Worm (Caenorhabditis elegans) whole organism, dauer: Measurements from ENCODE around the gene elo-9.
"Not testable (repeated sequence)": the region's sequence is repeated elsewhere in the genome, so short reads cannot be mapped to it uniquely, and the experiment has no call there.

ENCODE experiments used
- unc-62 ChIP-seq: sonication (generic microtip); optimal IDR thresholded peaks from 2 replicates; lab custom pipeline; 2017; ENCODE audit warnings: missing biosample characterization, missing genetic modification reagents, missing genetic modification characterization

elo-9 gene

DNA sequence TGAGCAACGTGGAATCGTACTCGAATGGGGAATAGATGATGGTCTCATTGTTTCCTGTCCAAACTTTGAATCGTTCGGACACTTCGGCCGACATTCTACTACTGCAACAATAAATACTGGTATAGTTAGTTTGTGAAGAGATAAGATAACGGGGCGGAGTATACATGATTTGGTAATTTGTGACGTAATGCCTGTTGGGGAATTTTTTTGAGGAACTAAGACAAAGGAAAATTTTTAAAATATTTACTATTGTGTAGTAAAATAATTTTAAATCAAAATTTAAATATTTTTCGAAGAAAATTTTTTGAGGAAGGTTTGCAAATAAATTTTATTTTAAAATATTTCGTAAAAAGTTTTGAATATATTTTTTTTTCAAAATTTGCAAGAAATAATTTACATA lies at the start of gene elo-9:
Gene elo-9 (minus strand): TSS at position 101 of the 400 bp plus-strand sequence.
- no peak for TF ChIP-seq unc-62

DNA sequence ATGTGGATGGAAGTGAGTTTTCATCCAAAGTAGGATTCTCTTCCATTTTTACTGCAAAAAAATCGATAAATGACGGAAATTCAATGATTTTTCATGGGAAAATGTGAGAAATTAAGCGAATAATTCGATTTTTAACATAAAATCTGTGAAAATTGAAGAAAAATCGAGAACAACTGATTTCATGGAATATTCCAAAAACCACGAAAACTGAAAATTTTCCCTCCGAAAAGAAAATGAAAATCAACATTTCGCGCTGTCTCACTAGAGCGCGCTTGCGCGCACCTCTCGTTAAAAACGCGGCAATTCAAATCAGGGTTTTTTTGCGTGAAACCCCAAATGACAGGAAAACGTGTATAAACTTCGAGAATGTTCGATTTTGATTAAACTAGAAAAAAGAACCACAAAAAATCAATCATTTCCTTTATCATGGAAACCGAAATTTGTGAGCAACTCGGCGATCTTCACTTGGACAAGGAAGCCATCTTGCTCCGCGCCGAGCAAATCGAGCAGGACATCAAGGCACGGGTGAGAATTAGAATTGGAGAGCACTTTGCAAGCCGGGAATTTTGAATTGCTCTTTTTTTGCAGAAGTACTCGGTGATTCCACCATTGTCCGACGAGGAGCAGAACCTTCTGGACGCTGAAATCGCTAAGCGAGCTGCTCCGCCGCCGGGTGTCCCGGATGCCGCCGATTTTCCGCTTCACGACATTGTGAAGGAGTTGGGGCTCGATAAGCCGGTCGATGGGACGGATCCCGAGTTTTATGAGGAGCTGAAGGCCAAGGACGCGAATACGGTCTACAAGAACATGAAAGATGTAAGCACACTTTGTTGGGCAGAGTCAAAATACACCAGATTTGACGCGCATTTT lies 46.7 kb upstream of the elo-9 start, which contains the start of the genes Y53F4B.9 and Y53F4B.11:
Gene Y53F4B.9 (minus strand): TSS at position 51 of the 870 bp plus-strand sequence.
Gene Y53F4B.11 (plus strand): TSS at position 383 of the 870 bp plus-strand sequence.
- TF ChIP-seq unc-62 = no peak

DNA sequence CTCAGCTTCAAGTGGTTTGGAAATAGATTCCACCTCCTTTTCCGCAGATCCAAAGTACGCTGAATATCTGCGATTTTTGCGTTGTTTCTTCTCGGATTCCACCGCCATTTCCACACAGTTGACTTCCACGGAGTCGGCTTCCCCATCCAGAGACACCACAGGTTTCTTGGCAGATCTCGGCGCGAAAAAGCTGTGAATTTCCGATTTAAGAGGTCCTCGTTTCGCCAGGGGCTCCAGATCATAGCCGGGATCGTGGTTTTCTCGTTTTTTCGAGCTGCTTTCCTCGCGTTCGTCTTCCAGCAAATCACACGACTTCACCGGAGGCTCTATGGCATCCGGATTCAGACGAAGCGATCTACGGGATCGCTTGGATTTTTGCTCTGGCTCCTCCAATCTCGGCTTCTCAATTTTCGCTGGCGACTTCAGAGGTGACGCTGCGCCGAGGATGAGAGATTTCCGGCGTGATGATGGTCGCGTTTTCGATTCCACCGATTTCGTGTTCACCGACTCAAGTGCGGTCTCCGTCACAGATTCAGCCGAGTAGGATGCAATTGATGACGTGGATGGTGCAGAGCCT lies 44.7 kb upstream of the elo-9 start:
- TF ChIP-seq unc-62 = no peak

DNA sequence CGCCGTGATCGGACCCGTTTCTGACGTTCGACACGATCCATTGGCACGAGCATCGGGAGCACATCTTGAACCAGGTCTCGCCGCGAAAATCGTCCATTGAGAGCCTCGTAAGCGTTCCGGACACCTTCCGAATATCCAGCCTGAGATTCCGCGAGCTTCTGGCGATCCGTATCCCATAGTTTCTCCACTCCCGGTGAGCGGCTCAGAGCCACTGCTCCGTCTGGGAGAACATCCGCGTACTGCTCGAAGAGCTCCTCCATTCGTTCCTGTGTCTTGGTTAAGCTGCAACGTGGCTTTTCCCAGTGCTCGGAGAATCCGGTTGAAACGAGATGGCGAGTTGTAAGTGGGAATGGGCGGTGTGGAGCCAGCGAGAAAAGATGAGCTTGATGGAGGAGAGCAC lies 41.2 kb upstream of the elo-9 start:
- TF ChIP-seq unc-62 = no peak

DNA sequence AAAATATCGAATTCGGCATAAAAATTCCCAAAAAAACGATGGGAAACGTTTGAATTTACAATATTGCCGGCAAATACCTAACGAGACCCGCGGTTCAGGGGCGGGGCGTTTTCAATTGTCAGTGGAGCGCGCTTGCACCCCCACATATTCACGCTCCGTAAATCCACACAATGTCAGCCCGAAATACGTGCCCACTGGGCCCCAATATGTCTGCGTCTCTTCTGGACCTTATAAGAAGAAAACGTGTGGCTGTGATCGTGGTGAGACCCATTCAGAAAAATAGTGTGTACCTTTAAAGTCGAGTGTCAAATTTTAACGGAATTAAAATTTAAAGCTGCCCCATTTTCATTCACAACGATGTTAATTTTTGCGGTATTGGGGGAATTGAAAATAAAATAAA lies 40.6 kb upstream of the elo-9 start:
- TF ChIP-seq unc-62 = no peak

DNA sequence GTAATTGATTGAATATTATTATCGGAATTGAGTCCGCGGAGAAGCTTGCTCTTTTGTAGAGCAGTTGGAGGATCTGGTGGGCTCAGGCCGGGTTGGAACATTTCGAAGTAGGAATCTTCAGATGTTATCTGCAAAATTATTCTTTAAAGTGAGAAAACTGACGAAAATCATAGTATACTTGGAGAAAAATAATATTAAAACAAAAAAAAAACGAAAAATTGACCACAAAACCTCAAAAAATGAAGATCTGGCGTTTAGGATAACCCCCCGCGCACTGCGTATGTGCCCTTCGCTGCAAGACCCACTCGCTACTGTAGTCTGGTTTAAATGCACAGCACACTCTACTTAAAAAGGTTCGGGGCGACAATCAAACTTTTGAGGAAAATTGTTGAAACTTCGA lies 39.5 kb upstream of the elo-9 start, which contains the start of gene Y53F4B.10:
Gene Y53F4B.10 (minus strand): TSS at position 101 of the 400 bp plus-strand sequence.
- no peak for TF ChIP-seq unc-62

DNA sequence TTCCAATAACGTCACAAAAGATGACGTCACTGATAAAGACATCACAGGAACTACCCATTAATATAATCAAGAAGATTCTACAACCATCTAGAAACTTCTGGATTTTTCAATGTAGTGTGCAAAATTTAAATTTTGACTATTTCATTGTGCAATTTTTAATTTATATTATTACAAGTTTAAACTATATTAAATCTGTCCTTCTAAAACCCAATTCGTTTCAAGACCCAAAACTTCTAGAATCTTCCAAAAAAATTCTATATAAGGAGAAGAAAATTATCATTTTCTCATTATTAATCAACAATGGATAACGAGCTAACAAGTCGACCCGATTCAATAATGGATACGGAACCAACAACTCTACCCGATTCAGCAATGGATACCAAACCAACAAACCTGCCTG lies 28.7 kb upstream of the elo-9 start, which contains the start of gene Y53F4B.7:
Gene Y53F4B.7 (plus strand): TSS at position 301 of the 400 bp plus-strand sequence.
- not testable (repeated sequence) for TF ChIP-seq unc-62

DNA sequence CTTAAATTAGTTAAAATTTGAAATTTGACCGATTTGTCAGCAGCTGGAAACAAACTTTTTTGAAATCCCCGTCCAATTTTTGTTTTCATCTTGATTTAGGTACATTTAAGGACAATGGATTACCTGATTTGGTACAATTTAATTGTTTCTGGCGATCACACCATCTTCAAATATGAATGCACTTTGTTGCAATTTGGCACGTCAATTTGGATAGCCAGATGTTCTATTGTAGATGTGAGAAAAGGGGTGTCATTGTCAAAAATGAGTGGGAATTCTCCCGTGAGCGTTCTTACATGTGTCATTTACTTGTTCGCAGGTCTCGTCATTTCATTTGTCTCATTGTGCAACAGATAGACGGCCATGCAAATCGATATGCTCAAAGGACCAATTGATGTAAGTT lies 24.3 kb upstream of the elo-9 start, which contains the start of gene Y53F4B.43:
Gene Y53F4B.43 (plus strand): TSS at position 301 of the 400 bp plus-strand sequence.
- TF ChIP-seq unc-62 = not testable (repeated sequence)

DNA sequence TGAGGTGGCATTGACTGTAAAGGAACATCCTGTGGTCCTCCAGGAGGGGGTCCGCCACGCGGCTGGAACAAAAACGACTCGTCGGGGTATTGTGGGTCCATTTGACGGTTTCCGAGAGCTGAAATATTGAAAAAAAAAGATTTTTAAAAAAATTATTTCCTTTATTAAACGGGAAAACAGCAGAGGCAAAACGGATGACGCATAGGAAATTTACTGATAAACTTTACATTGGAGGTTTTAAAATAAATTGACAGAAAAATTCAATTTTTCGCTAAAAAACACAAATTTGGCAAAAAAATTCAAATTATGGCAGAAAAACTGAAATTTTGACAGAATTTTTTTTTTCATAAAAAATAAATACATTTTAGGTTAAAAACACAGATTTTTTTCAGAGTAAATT lies 20.0 kb upstream of the elo-9 start, which contains the start of gene Y53F4B.5:
Gene Y53F4B.5 (minus strand): TSS at position 101 of the 400 bp plus-strand sequence.
- no peak for TF ChIP-seq unc-62

DNA sequence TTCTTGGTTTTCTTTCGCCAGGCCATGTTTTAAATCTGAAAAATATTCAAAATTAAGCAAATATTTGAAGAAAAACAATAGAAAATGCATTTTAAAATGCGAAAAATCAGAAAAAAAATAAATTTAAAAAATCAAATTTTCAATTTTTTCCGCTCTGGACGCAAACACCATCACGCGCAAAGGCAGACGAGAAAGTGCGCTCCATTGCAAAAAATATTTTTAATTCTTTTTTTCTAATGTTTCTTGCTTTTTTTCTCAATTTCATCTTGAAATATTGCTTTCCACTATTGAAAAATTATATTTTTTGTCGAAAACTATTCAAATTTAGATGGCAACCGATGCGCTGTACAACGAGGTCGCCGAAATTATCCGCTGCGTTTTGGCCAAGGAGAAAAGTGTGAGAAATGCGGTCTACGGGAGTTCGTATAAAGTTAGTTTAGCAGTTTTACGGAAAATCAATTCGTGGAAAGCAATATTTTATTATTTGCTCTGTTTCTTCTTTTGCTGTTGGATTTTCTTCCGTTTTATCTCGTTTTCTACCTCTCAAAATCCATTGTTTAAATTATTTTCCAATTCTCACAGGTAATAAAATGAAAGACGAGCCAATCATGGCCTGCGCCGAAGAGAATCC lies 5.5 kb upstream of the elo-9 start, which contains the start of the genes pole-4, nsun-5 and metl-2:
Gene pole-4 (minus strand): TSS at position 35 of the 631 bp plus-strand sequence.
Gene nsun-5 (plus strand): TSS at position 298 of the 631 bp plus-strand sequence.
Gene metl-2 (plus strand): TSS at position 581 of the 631 bp plus-strand sequence.
- TF ChIP-seq unc-62 = no peak

DNA sequence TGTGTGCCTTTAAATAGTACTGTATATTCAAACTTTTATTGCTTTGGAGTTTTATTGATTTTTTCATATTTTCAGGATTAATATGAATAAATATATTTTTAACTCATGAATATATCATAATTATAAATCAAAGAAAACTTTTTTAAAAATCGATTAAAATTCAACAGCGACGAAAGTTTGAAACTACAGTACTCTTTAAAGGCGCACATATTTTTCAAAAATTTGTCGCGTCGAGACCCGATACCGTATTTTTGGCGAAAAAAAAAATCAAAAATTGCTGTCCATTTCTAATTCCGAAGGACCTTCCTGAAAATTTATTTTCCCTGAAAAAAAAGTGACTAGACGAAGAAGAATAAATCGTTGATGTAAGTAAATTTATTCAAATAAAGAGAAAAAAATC lies 4.4 kb upstream of the elo-9 start:
- no peak for TF ChIP-seq unc-62

DNA sequence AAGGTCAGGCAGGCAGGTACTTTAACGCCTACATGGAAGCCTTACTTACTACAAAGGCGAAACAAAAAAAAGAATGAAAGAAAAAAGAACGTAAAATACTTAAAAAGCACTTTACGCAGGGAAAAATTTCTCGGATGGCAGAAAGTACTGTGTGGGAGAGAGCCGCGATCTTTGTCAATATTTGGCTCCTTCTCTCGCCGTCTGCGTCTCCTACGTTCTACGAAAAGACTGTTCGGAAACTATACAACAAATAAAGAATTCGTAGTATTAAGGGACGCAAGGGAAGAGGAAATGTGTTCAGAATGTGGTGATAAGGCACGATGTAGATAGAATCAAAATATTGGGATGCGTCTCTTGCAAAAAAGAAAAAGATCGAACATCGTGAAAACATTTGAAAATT lies 3.2 kb upstream of the elo-9 start:
- no peak for TF ChIP-seq unc-62

DNA sequence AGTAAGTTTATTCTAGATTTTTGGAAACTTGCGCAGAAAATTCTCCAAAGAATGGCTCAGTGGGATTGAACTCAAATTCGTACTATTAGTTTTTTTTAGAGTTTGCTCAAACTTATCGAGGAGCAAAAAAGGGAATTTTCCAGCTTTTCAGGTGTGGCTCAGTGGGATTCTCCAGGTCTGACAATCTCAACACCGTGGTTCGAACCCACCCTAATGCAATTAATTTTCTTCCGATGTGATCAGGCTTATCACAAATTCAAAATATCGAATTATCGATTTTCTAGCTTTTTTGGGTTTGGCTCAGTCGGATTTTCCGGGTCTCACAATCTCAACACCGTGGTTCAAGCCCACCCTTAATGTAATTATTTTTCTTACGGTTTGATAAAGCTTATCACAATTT lies 2.5 kb upstream of the elo-9 start:
- no peak for TF ChIP-seq unc-62

DNA sequence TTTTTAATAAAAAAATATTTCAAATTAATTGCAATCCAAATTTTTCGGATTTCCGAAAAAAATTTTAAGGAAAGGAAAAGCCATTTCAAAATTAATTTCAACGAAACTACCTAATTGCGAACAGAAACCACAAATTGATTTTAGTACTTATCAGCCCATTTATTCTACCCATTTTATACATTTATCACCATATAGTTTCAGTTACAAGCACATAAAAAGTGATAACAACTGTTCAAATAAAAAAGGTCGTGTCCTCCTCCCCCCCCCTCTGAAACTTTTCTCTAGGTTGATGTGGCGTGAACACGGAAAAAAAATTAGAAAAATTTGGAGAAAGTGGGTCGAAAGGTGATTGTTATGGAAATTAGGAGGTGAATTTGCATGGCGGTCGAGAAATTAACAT lies 969 bp upstream of the elo-9 start:
- no peak for TF ChIP-seq unc-62

DNA sequence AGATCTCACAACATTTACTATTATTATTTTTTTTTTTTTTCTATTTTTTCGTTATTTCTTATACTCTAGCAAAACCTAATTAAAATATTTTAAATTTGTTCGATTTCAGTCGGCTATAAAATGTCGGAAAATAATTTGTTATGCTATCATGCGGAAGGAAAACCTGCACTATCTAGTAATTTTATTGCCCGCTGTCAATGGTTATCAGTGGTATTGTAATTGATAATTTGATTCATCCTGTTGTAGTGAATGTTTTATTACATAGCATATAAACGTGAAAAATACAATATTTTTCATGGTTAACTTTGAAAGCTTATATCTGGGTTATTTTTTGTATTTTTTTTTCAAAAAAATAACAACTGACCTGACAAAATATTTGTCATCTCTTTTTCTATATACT lies 4.6 kb downstream of the elo-9 start:
- no peak for TF ChIP-seq unc-62

DNA sequence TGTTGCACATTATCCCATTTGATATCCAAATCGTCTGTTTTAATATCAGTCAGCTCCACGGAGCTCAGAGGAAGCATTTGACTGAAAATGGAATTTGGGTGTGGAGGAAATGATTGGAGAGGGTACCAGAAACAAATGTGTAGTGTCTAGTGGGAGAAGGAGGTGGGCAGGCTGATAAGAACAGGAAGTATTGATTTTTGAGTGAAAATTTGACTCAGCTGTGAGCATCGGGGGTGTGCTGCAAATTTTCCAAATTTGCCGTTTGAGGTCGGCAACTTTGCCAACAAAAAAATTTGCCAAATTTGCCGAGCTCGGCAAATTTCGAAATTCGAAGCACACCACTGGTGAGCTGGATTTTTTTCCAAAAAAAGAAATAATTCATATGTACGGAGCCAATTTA lies 5.8 kb downstream of the elo-9 start, which contains the start of gene Y53F4B.1:
Gene Y53F4B.1 (minus strand): TSS at position 101 of the 400 bp plus-strand sequence.
- no peak for TF ChIP-seq unc-62
